Fruit fly (Drosophila melanogaster): Measurements from ENCODE around the gene Tudor-SN.
A peak's percentile ranks its signal among the peaks of the same experiment; 100 is the strongest.

The Tudor-SN gene

dm6 chr3L:264378-265151 lies at the start of gene Tudor-SN, which contains the start of gene mRpL17 (continued):
- TF ChIP-seq CG18011 (GFP tag; optimal IDR thresholded peaks at IDR 0.05) = no peak
- TF ChIP-seq knrl (GFP tag; IDR thresholded peaks at IDR 0.05; ENCODE audit: partially characterized antibody) = peak; percentile 99
- no peak for TF ChIP-seq ttk (GFP tag; IDR thresholded peaks at IDR 0.05)
- TF ChIP-seq dan (GFP tag; IDR thresholded peaks at IDR 0.05) = no peak
- TF ChIP-seq dmrt99B (tag; optimal IDR thresholded peaks at IDR 0.05) = peak; percentile 27
- TF ChIP-seq exex (tag; optimal IDR thresholded peaks at IDR 0.05) = peak; percentile 36
- TF ChIP-seq CoRest (tag; optimal IDR thresholded peaks at IDR 0.05) = peak; percentile 60
- no peak for TF ChIP-seq pfk (GFP tag; optimal IDR thresholded peaks at IDR 0.05)
- no peak for TF ChIP-seq Dad (GFP tag; optimal IDR thresholded peaks at IDR 0.05)
- no peak for TF ChIP-seq ase (GFP tag; IDR thresholded peaks at IDR 0.05)
- peak; percentile 37 for TF ChIP-seq CG9817 (tag; optimal IDR thresholded peaks at IDR 0.05)
- no peak for TF ChIP-seq Fer3 (tag; optimal IDR thresholded peaks at IDR 0.05)
- TF ChIP-seq chif (GFP tag; optimal IDR thresholded peaks at IDR 0.05) = no peak
- TF ChIP-seq CG7928 (GFP tag; optimal IDR thresholded peaks at IDR 0.05) = peak; percentile 17
- no peak for TF ChIP-seq CG7987 (GFP tag; optimal IDR thresholded peaks at IDR 0.05)
- TF ChIP-seq Ptx1 (GFP tag; IDR thresholded peaks at IDR 0.05) = peak; percentile 29; the same call in 1 of the 2 replicates
- peak; percentile 21 for TF ChIP-seq vvl (GFP tag; IDR thresholded peaks at IDR 0.05)
- peak; percentile 74 for TF ChIP-seq CG10267 (tag; optimal IDR thresholded peaks at IDR 0.05)
- peak; percentile 58 for TF ChIP-seq Deaf1 (tag; optimal IDR thresholded peaks at IDR 0.05)
- peak; percentile 38 for TF ChIP-seq D19A (tag; optimal IDR thresholded peaks at IDR 0.05)
- no peak for TF ChIP-seq Elba2 (GFP tag; optimal IDR thresholded peaks at IDR 0.05)
- TF ChIP-seq stc (GFP tag; IDR thresholded peaks at IDR 0.05) = no peak
- TF ChIP-seq CG8944 (GFP tag; optimal IDR thresholded peaks at IDR 0.05) = peak; percentile 23
- peak; percentile 40; the same call in 1 of the 2 replicates for TF ChIP-seq CG32532 (GFP tag; IDR thresholded peaks at IDR 0.05)
- no peak for TF ChIP-seq onecut (GFP tag; IDR thresholded peaks at IDR 0.05)
- no peak for TF ChIP-seq Atf-2 (GFP tag; optimal IDR thresholded peaks at IDR 0.05)
- TF ChIP-seq D19B (GFP tag; optimal IDR thresholded peaks at IDR 0.05) = no peak
- no peak for TF ChIP-seq CG3163 (GFP tag; optimal IDR thresholded peaks at IDR 0.05)
- no peak for TF ChIP-seq CG2889 (GFP tag; IDR thresholded peaks at IDR 0.05)
- TF ChIP-seq CG15269 (tag; optimal IDR thresholded peaks at IDR 0.05) = peak; percentile 40
- TF ChIP-seq CG1792 (GFP tag; optimal IDR thresholded peaks at IDR 0.05) = peak; percentile 16
- TF ChIP-seq CG12299 (tag; optimal IDR thresholded peaks at IDR 0.05) = no peak
- peak; percentile 92; the same call in 2 of the 4 replicates for TF ChIP-seq chinmo (GFP tag; IDR thresholded peaks at IDR 0.05; ENCODE audit: partially characterized antibody)
- no peak for TF ChIP-seq repo (GFP tag; optimal IDR thresholded peaks at IDR 0.05)
- peak; percentile 28 for TF ChIP-seq odd (GFP tag; optimal IDR thresholded peaks at IDR 0.05)
- no peak for TF ChIP-seq CG6854 (GFP tag; optimal IDR thresholded peaks at IDR 0.05)
- TF ChIP-seq Bgb (GFP tag; IDR thresholded peaks at IDR 0.05; ENCODE audit: partially characterized antibody) = peak; percentile 98
- peak in 1 of 2 experiments; percentile 98 for TF ChIP-seq Pdp1 (GFP tag; optimal IDR thresholded peaks at IDR 0.05)
- no peak for TF ChIP-seq ash1 (GFP tag; optimal IDR thresholded peaks at IDR 0.05)
- peak; percentile 93 for TF ChIP-seq nerfin-2 (GFP tag; IDR thresholded peaks at IDR 0.05; ENCODE audit: partially characterized antibody)
- no peak for TF ChIP-seq HLH3B (GFP tag; IDR thresholded peaks at IDR 0.05)
- TF ChIP-seq CG14965 (GFP tag; optimal IDR thresholded peaks at IDR 0.05; ENCODE audit: borderline replicate concordance) = no peak
- TF ChIP-seq Chrac-16 (GFP tag; optimal IDR thresholded peaks at IDR 0.05) = peak; percentile 40
- TF ChIP-seq CG10543 (GFP tag; optimal IDR thresholded peaks at IDR 0.05) = no peak
- no peak for TF ChIP-seq wor (GFP tag; IDR thresholded peaks at IDR 0.05)
- no peak for TF ChIP-seq sc (optimal IDR thresholded peaks at IDR 0.05)
- TF ChIP-seq sc (GFP tag; optimal IDR thresholded peaks at IDR 0.05) = peak; percentile 15
- TF ChIP-seq h (optimal IDR thresholded peaks at IDR 0.05) = no peak
- TF ChIP-seq CG13894 (tag; optimal IDR thresholded peaks at IDR 0.05) = no peak
- no peak for TF ChIP-seq jigr1 (GFP tag; IDR thresholded peaks at IDR 0.05)
